Fruit fly (Drosophila melanogaster): ENCODE results near the gene Orc2.

DNA sequence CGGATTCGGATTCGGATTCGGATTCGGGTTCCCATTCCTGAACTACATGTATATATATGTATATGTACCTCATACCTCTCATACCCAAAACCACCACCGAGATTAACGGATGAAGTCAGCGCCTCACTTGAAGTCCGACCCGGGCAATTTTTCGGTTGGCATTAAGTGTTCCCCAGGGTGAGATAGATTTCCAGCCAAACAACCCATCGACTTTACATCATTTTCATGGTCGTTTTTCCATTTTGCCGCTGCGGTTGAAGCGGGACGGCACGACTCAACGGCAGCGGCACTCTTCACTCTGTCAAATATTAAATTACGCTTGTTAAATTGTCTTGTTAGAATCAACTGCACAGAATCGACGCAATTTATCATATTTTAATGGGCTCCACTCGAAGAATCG is 34.4 kb upstream of the Orc2 start:
- no peak for TF ChIP-seq Pif1B (GFP tag; optimal IDR thresholded peaks at IDR 0.05)
- no peak for TF ChIP-seq Ets98B (GFP tag; IDR thresholded peaks at IDR 0.05)
- TF ChIP-seq gl (tag; optimal IDR thresholded peaks at IDR 0.05), result no peak
- TF ChIP-seq CG13204 (GFP tag; optimal IDR thresholded peaks at IDR 0.05), result no peak
- TF ChIP-seq D1 (tag; optimal IDR thresholded peaks at IDR 0.05), result no peak
- TF ChIP-seq EcR (GFP tag; optimal IDR thresholded peaks at IDR 0.05), result no peak
- TF ChIP-seq Pif1A (GFP tag; optimal IDR thresholded peaks at IDR 0.05), result no peak
- no peak for TF ChIP-seq fd96Ca (GFP tag; IDR thresholded peaks at IDR 0.05)
- TF ChIP-seq CG8301 (tag; optimal IDR thresholded peaks at IDR 0.05), result no peak
- TF ChIP-seq CG15710 (tag; optimal IDR thresholded peaks at IDR 0.05), result no peak
- TF ChIP-seq CG12605 (GFP tag; IDR thresholded peaks at IDR 0.05), result no peak

Data from whole organism, pupa.